Fruit fly (Drosophila melanogaster) whole organism, embryonic: Measurements from ENCODE around the gene prd.

ENCODE experiments used
- Abd-B ChIP-seq: fragments of 200-800 bp; sonication (Bioruptor generic); optimal IDR thresholded peaks from 2 replicates; lab custom pipeline; 2018; ENCODE audit warnings: missing biosample characterization, mild to moderate bottlenecking, missing genetic modification characterization, moderate library complexity
- Aef1 ChIP-seq: fragments of 200-800 bp; sonication (Bioruptor generic); IDR thresholded peaks from 3 replicates; pipeline ENCODE4 v1.3.6; 2022; ENCODE audit warnings: missing biosample characterization, missing genetic modification characterization
- Asciz ChIP-seq: fragments of 200-800 bp; sonication (Bioruptor generic); optimal IDR thresholded peaks from 2 replicates; lab custom pipeline; 2017; ENCODE audit warnings: missing biosample characterization, mild to moderate bottlenecking, missing genetic modification characterization, missing genetic modification reagents
- Awh ChIP-seq: fragments of 200-800 bp; sonication (Bioruptor generic); IDR thresholded peaks from 2 replicates; pipeline ENCODE4, ENCODE4 v1.3.6; 2022; ENCODE audit warnings: missing biosample characterization, missing genetic modification characterization
- CG10654 ChIP-seq: fragments of 200-800 bp; sonication (Bioruptor generic); optimal IDR thresholded peaks from 2 replicates; lab custom pipeline; 2016; ENCODE audit warnings: missing biosample characterization, missing genetic modification characterization
- CG11560 ChIP-seq: fragments of 200-800 bp; sonication (Bioruptor generic); IDR thresholded peaks from 3 replicates; pipeline ENCODE4 v1.3.6; 2022; ENCODE audit warnings: missing biosample characterization, missing genetic modification characterization
- CG13775 ChIP-seq: fragments of 200-800 bp; sonication (Bioruptor generic); optimal IDR thresholded peaks from 3 replicates; lab custom pipeline; 2017; ENCODE audit warnings: missing biosample characterization, mild to moderate bottlenecking, missing genetic modification characterization
- CG14965 ChIP-seq: fragments of 200-800 bp; sonication (Bioruptor generic); optimal IDR thresholded peaks from 2 replicates; lab custom pipeline; 2016; ENCODE audit warnings: missing biosample characterization, missing genetic modification characterization, borderline replicate concordance
- CG15269 ChIP-seq: fragments of 200-800 bp; sonication (Bioruptor generic); optimal IDR thresholded peaks from 2 replicates; lab custom pipeline; 2018; ENCODE audit warnings: missing biosample characterization, mild to moderate bottlenecking, missing genetic modification characterization, moderate library complexity
- CG1602 ChIP-seq: fragments of 200-800 bp; sonication (Bioruptor generic); optimal IDR thresholded peaks from 3 replicates; lab custom pipeline; 2016; ENCODE audit warnings: missing biosample characterization, missing genetic modification characterization
- CG16863 ChIP-seq: fragments of 200-800 bp; sonication (Bioruptor generic); optimal IDR thresholded peaks from 3 replicates; lab custom pipeline; 2016; ENCODE audit warnings: missing biosample characterization, missing genetic modification characterization
- CG30403 ChIP-seq: fragments of 200-800 bp; sonication (Bioruptor generic); optimal IDR thresholded peaks from 3 replicates; lab custom pipeline; 2016; ENCODE audit warnings: missing biosample characterization, missing genetic modification characterization
- CG31365 ChIP-seq: fragments of 200-800 bp; sonication (Bioruptor generic); optimal IDR thresholded peaks from 2 replicates; lab custom pipeline; 2018; ENCODE audit warnings: missing biosample characterization, mild to moderate bottlenecking, missing genetic modification characterization
- CG32532 ChIP-seq: fragments of 200-800 bp; sonication (Bioruptor generic); IDR thresholded peaks from 2 replicates; pipeline ENCODE4 v1.3.6; 2022; ENCODE audit warnings: missing biosample characterization, missing genetic modification characterization
- CG6689 ChIP-seq: fragments of 200-800 bp; sonication (Bioruptor generic); IDR thresholded peaks from 2 replicates; pipeline ENCODE4 v1.3.6; 2022; ENCODE audit warnings: missing biosample characterization, missing genetic modification characterization
- CG6813 ChIP-seq: fragments of 200-800 bp; sonication (Bioruptor generic); optimal IDR thresholded peaks from 2 replicates; lab custom pipeline; 2017; ENCODE audit warnings: missing biosample characterization, missing genetic modification characterization, mild to moderate bottlenecking, moderate library complexity, missing genetic modification reagents
- CG7786 ChIP-seq: fragments of 200-800 bp; sonication (Bioruptor generic); optimal IDR thresholded peaks from 2 replicates; lab custom pipeline; 2016; ENCODE audit warnings: missing biosample characterization, missing genetic modification characterization
- CG8089 ChIP-seq: fragments of 200-800 bp; sonication (Bioruptor generic); optimal IDR thresholded peaks from 3 replicates; lab custom pipeline; 2016; ENCODE audit warnings: missing biosample characterization, missing genetic modification characterization
- D ChIP-seq, 2 experiments: fragments of 200-800 bp in 1 of 2; fragments of >200 bp in 1 of 2; sonication (Bioruptor generic) in 1 of 2; optimal IDR thresholded peaks; 2 replicates in 1 of 2; 3 replicates in 1 of 2; lab custom pipeline; 2017; ENCODE audit warnings: mild to moderate bottlenecking in 1 of 2, missing biosample characterization in 1 of 2, missing genetic modification characterization in 1 of 2, missing genetic modification reagents in 1 of 2
- Fer3 ChIP-seq: fragments of 200-800 bp; sonication (Bioruptor generic); optimal IDR thresholded peaks from 2 replicates; lab custom pipeline; 2018; ENCODE audit warnings: missing biosample characterization, mild to moderate bottlenecking, missing genetic modification characterization, moderate library complexity
- Gsc ChIP-seq: fragments of 200-800 bp; sonication (Bioruptor generic); IDR thresholded peaks from 2 replicates; pipeline ENCODE4 v1.3.6; 2022; ENCODE audit warnings: missing biosample characterization, missing genetic modification characterization
- HLH4C ChIP-seq: fragments of 200-800 bp; sonication (Bioruptor generic); IDR thresholded peaks from 3 replicates; pipeline ENCODE4 v1.3.6; 2022; ENCODE audit warnings: missing biosample characterization, missing genetic modification characterization; ENCODE audit not compliant: partially characterized antibody
- Hsf ChIP-seq: fragments of 200-800 bp; sonication (Bioruptor generic); optimal IDR thresholded peaks from 3 replicates; lab custom pipeline; 2016; ENCODE audit warnings: missing biosample characterization, missing genetic modification characterization
- Lim3 ChIP-seq: fragments of 200-800 bp; sonication (Bioruptor generic); IDR thresholded peaks from 2 replicates; pipeline ENCODE4 v1.3.6; 2022; ENCODE audit warnings: missing biosample characterization, missing genetic modification characterization
- Lpt ChIP-seq: fragments of >200 bp; optimal IDR thresholded peaks from 2 replicates; lab custom pipeline; 2018; ENCODE audit warnings: missing biosample characterization, missing genetic modification characterization
- NfI ChIP-seq: fragments of 200-800 bp; sonication (Bioruptor generic); optimal IDR thresholded peaks from 3 replicates; lab custom pipeline; 2018; ENCODE audit warnings: missing biosample characterization, mild to moderate bottlenecking, missing genetic modification characterization, moderate library complexity
- Ravus ChIP-seq: fragments of 200-800 bp; sonication (Bioruptor generic); IDR thresholded peaks from 2 replicates; pipeline ENCODE4 v1.3.6; 2022; ENCODE audit warnings: missing biosample characterization, missing genetic modification characterization
- Rfx ChIP-seq: fragments of 200-800 bp; sonication (Bioruptor generic); IDR thresholded peaks from 2 replicates; pipeline ENCODE4 v1.3.6; 2022; ENCODE audit warnings: missing biosample characterization, missing genetic modification characterization
- Taf1 ChIP-seq: fragments of 200-800 bp; sonication (Bioruptor generic); IDR thresholded peaks from 2 replicates; pipeline ENCODE4 v1.3.6; 2022; ENCODE audit warnings: missing biosample characterization, missing genetic modification characterization
- Tbp ChIP-seq: fragments of >200 bp; optimal IDR thresholded peaks from 2 replicates; lab custom pipeline; 2018; ENCODE audit warnings: missing biosample characterization, missing genetic modification characterization
- ase ChIP-seq: fragments of 200-800 bp; sonication (Bioruptor generic); IDR thresholded peaks from 3 replicates; pipeline ENCODE4 v1.3.6; 2022; ENCODE audit warnings: missing biosample characterization, missing genetic modification characterization
- bab2 ChIP-seq: fragments of 200-800 bp; sonication (Bioruptor generic); optimal IDR thresholded peaks from 2 replicates; lab custom pipeline; 2016; ENCODE audit warnings: missing biosample characterization, missing genetic modification characterization
- ems ChIP-seq: fragments of 200-800 bp; sonication (Bioruptor generic); optimal IDR thresholded peaks from 3 replicates; lab custom pipeline; 2016; ENCODE audit warnings: missing biosample characterization, missing genetic modification characterization
- gsb ChIP-seq: fragments of 200-800 bp; sonication (Bioruptor generic); IDR thresholded peaks from 2 replicates; pipeline ENCODE4 v1.3.6; 2022; ENCODE audit warnings: missing biosample characterization, missing genetic modification characterization
- kah ChIP-seq: fragments of 200-800 bp; sonication (Bioruptor generic); optimal IDR thresholded peaks from 2 replicates; lab custom pipeline; 2018; ENCODE audit warnings: missing biosample characterization, mild to moderate bottlenecking, missing genetic modification characterization
- ken ChIP-seq: fragments of 200-800 bp; sonication (Bioruptor generic); IDR thresholded peaks from 3 replicates; pipeline ENCODE4 v1.3.6; 2022; ENCODE audit warnings: missing biosample characterization, missing genetic modification characterization
- mld ChIP-seq: fragments of 200-800 bp; sonication (Bioruptor generic); IDR thresholded peaks from 3 replicates; pipeline ENCODE4 v1.3.6; 2022; ENCODE audit warnings: missing biosample characterization, missing genetic modification characterization; ENCODE audit not compliant: partially characterized antibody
- otp ChIP-seq: fragments of 200-800 bp; sonication (Bioruptor generic); IDR thresholded peaks from 3 replicates; pipeline ENCODE4, ENCODE4 v1.3.6; 2022; ENCODE audit warnings: missing biosample characterization, missing genetic modification characterization
- p53 ChIP-seq: fragments of 200-800 bp; sonication (Bioruptor generic); optimal IDR thresholded peaks from 2 replicates; lab custom pipeline; 2016; ENCODE audit warnings: missing biosample characterization, missing genetic modification characterization
- pfk ChIP-seq: fragments of 200-800 bp; sonication (Bioruptor generic); optimal IDR thresholded peaks from 2 replicates; lab custom pipeline; 2018; ENCODE audit warnings: missing biosample characterization, mild to moderate bottlenecking, missing genetic modification characterization, moderate library complexity
- psq ChIP-seq: fragments of 200-800 bp; sonication (Bioruptor generic); optimal IDR thresholded peaks from 2 replicates; lab custom pipeline; 2017; ENCODE audit warnings: missing biosample characterization, missing genetic modification characterization
- pum ChIP-seq: fragments of 200-800 bp; sonication (Bioruptor generic); optimal IDR thresholded peaks from 2 replicates; lab custom pipeline; 2016; ENCODE audit warnings: missing biosample characterization, missing genetic modification characterization
- sens-2 ChIP-seq: fragments of 200-800 bp; sonication (Bioruptor generic); IDR thresholded peaks from 2 replicates; pipeline ENCODE4 v1.3.6; 2022; ENCODE audit warnings: missing biosample characterization, missing genetic modification characterization
- slou ChIP-seq: fragments of 200-800 bp; sonication (Bioruptor generic); optimal IDR thresholded peaks from 3 replicates; lab custom pipeline; 2016; ENCODE audit warnings: missing biosample characterization, missing genetic modification characterization
- ssp ChIP-seq: fragments of 200-800 bp; sonication (Bioruptor generic); IDR thresholded peaks from 2 replicates; pipeline ENCODE4 v1.3.6; 2022; ENCODE audit warnings: missing biosample characterization, missing genetic modification characterization
- stc ChIP-seq: fragments of 200-800 bp; sonication (Bioruptor generic); IDR thresholded peaks from 2 replicates; pipeline ENCODE4 v1.3.6; 2022; ENCODE audit warnings: missing biosample characterization, missing genetic modification characterization
- trh ChIP-seq: fragments of 200-800 bp; sonication (Bioruptor generic); optimal IDR thresholded peaks from 2 replicates; lab custom pipeline; 2016; ENCODE audit warnings: missing biosample characterization, missing genetic modification characterization
- zfh2 ChIP-seq: fragments of 200-800 bp; sonication (Bioruptor generic); optimal IDR thresholded peaks from 2 replicates; lab custom pipeline; 2016; ENCODE audit warnings: missing biosample characterization, missing genetic modification characterization

The prd gene

DNA sequence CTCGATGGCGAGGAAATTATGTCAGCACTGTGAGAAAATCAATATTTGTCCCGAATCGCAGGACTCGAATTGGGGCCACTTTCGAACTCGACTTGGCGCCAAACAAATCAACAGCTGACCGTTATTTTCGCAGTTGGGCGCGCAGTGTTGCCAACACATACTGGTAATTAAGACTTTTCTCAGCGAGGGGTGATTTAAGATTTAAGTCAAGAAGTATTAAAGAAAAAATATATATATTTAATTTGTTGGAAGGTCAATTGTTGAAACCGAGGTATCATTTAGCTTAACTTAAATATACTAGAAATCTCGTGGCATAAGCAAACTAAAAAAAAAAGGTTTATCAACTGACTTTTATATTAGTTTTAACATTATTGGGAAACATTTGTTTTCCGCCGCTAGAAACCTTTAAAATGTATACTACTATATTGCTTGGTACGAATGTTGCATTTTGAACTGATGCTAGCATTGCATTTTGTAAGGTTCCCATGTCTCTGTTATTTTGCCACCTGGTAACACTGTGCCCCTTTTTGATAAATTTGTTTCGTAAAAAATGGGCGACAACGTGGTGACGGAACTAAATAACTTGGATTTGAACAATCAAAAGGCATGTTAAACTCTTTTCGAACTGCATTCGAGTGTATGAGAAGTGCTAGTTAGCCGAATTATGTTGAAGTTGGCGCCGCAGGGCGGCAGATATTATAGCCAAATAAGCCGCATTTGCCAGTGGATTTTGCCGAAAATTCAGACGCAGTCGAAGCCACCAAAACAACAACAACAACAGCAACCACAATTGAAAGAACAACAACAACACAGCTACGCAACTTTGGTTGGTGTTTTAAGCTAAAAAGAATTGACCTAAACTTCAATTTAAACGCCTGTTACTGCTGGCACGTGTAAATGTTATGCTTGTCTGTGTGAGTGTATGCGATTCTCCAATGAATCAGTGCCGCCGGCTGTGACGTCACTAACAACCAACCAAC, 17.9 kb upstream of the prd start, which contains the start of the genes Patsas and ThrRS (continued):
- TF ChIP-seq stc (GFP tag; lab: Robert Waterston, UW) (peak; percentile 65), pfk (GFP tag; lab: Kevin White, UChicago) (no peak), CG10654 (GFP tag; lab: Kevin White, UChicago) (peak; percentile 82), Hsf (peak; percentile 88), ssp (peak; percentile 97), Lpt (GFP tag; lab: Kevin White, UChicago) (no peak), p53 (peak; percentile 42), Asciz (GFP tag; lab: Kevin White, UChicago) (peak; percentile 72), zfh2 (GFP tag; lab: Kevin White, UChicago) (peak; percentile 62), Rfx (GFP tag; lab: Robert Waterston, UW) (peak; percentile 87), mld (no peak), CG6813 (GFP tag; lab: Kevin White, UChicago) (peak; percentile 62), CG14965 (GFP tag; lab: Kevin White, UChicago) (no peak), pum (GFP tag; lab: Kevin White, UChicago) (peak; percentile 67), trh (GFP tag; lab: Kevin White, UChicago) (peak; percentile 46), D (optimal IDR thresholded peaks at IDR 0.05; lab: Kevin White, UChicago) (no peak), D (GFP tag; optimal IDR thresholded peaks at IDR 0.05; lab: Kevin White, UChicago) (peak; percentile 77), CG6689 (GFP tag; lab: Robert Waterston, UW) (peak; percentile 89), bab2 (GFP tag; lab: Kevin White, UChicago) (peak; percentile 77), otp (GFP tag; lab: Robert Waterston, UW) (peak; percentile 71; the same call in 2 of the 3 replicates), CG30403 (GFP tag; lab: Kevin White, UChicago) (peak; percentile 92), CG11560 (0 out of 3 replicates have a peak, but pooled peaks have one; percentile 51), CG16863 (GFP tag; lab: Kevin White, UChicago) (peak; percentile 55), CG8089 (GFP tag; lab: Kevin White, UChicago) (peak; percentile 71), Gsc (GFP tag; lab: Robert Waterston, UW) (no peak), CG15269 (tag; lab: Kevin White, UChicago) (peak; percentile 90), HLH4C (GFP tag; lab: Robert Waterston, UW) (no peak), kah (GFP tag; lab: Kevin White, UChicago) (peak; percentile 37), CG7786 (GFP tag; lab: Kevin White, UChicago) (peak; percentile 65), sens-2 (GFP tag; lab: Robert Waterston, UW) (peak; percentile 23; the same call in 1 of the 2 replicates), ken (peak; percentile 80; the same call in 2 of the 3 replicates), CG31365 (tag; lab: Kevin White, UChicago) (peak; percentile 9), Aef1 (peak; percentile 86), CG1602 (peak; percentile 86), Taf1 (GFP tag; lab: Robert Waterston, UW) (peak; percentile 57; the same call in 1 of the 2 replicates), Ravus (GFP tag; lab: Robert Waterston, UW) (no peak; the same call in 1 of the 2 replicates), ase (GFP tag; lab: Robert Waterston, UW) (peak; percentile 71; the same call in 2 of the 3 replicates), CG13775 (peak; percentile 86), gsb (peak; percentile 69), Abd-B (GFP tag; lab: Kevin White, UChicago) (peak; percentile 96), psq (peak; percentile 69), slou (GFP tag; lab: Kevin White, UChicago) (peak; percentile 82), Lim3 (GFP tag; lab: Robert Waterston, UW) (peak; percentile 44; the same call in 1 of the 2 replicates), Awh (GFP tag; lab: Robert Waterston, UW) (peak; percentile 80), Fer3 (tag; lab: Kevin White, UChicago) (peak; percentile 87), NfI (GFP tag; lab: Kevin White, UChicago) (peak; percentile 86), Tbp (no peak), CG32532 (GFP tag; lab: Robert Waterston, UW) (peak; percentile 88), ems (GFP tag; lab: Kevin White, UChicago) (peak; percentile 74)
